Comparison of ENCODE assay signal across 1 fruit fly cellular context in genomic region chr3R:5108034-5108433, dm6.
TF ChIP-seq lines count a peak whose summit lies in the region.

No protein-coding gene starts in this region.

TF ChIP-seq in whole organism, embryonic, 481 proteins besides CTCF, POLR2A, EP300 and RAD21 (continued from another document and continues in another):
- peak; percentile 86 for TF ChIP-seq CG8924 (tag; optimal IDR thresholded peaks at IDR 0.05; lab: Kevin White, UChicago)
- no peak for TF ChIP-seq hb (GFP tag; IDR thresholded peaks at IDR 0.05; lab: Robert Waterston, UW; ENCODE audit: partially characterized antibody)
- TF ChIP-seq CG3281 (GFP tag; optimal IDR thresholded peaks at IDR 0.05; lab: Kevin White, UChicago) = peak; percentile 91
- no peak for TF ChIP-seq Doc3 (GFP tag; IDR thresholded peaks at IDR 0.05; lab: Robert Waterston, UW; ENCODE audit: partially characterized antibody)
- TF ChIP-seq lilli (GFP tag; optimal IDR thresholded peaks at IDR 0.05; lab: Kevin White, UChicago) = peak; percentile 44
- TF ChIP-seq pnt (GFP tag; optimal IDR thresholded peaks at IDR 0.05; lab: Kevin White, UChicago) = peak; percentile 66
- TF ChIP-seq CG8281 (tag; optimal IDR thresholded peaks at IDR 0.05; lab: Kevin White, UChicago) = peak; percentile 82
- no peak for TF ChIP-seq pan (optimal IDR thresholded peaks at IDR 0.05; lab: Kevin White, UChicago)
- no peak for TF ChIP-seq pan (GFP tag; optimal IDR thresholded peaks at IDR 0.05 in 1 of 2, IDR thresholded peaks at IDR 0.05 in 1 of 2)
- TF ChIP-seq nmo (GFP tag; optimal IDR thresholded peaks at IDR 0.05; lab: Kevin White, UChicago) = peak; percentile 64
- peak; percentile 31 for TF ChIP-seq CG31388 (GFP tag; optimal IDR thresholded peaks at IDR 0.05; lab: Kevin White, UChicago)
- TF ChIP-seq p53 (GFP tag; optimal IDR thresholded peaks at IDR 0.05; lab: Kevin White, UChicago) = peak; percentile 85
- TF ChIP-seq CG6254 (GFP tag; optimal IDR thresholded peaks at IDR 0.05; lab: Kevin White, UChicago) = peak; percentile 90
- TF ChIP-seq CG34224 (GFP tag; IDR thresholded peaks at IDR 0.05; lab: Robert Waterston, UW; ENCODE audit: partially characterized antibody) = no peak
- no peak for TF ChIP-seq Gug (GFP tag; IDR thresholded peaks at IDR 0.05; lab: Robert Waterston, UW)
- no peak for TF ChIP-seq sc (optimal IDR thresholded peaks at IDR 0.05; lab: Kevin White, UChicago)
- TF ChIP-seq sc (GFP tag; optimal IDR thresholded peaks at IDR 0.05; lab: Kevin White, UChicago) = peak; percentile 95
- TF ChIP-seq sima (GFP tag; optimal IDR thresholded peaks at IDR 0.05; lab: Kevin White, UChicago) = peak; percentile 55
- peak; percentile 80 for TF ChIP-seq TFAM (GFP tag; optimal IDR thresholded peaks at IDR 0.05; lab: Kevin White, UChicago)
- TF ChIP-seq abd-A (tag; optimal IDR thresholded peaks at IDR 0.05; lab: Kevin White, UChicago) = peak; percentile 35
- TF ChIP-seq MESR4 (GFP tag; optimal IDR thresholded peaks at IDR 0.05; lab: Kevin White, UChicago) = peak; percentile 48
- TF ChIP-seq HmgD (GFP tag; optimal IDR thresholded peaks at IDR 0.05; lab: Kevin White, UChicago) = peak; percentile 20
- peak; percentile 20 for TF ChIP-seq CG9797 (GFP tag; optimal IDR thresholded peaks at IDR 0.05; lab: Kevin White, UChicago)
- no peak for TF ChIP-seq unc-4 (GFP tag; IDR thresholded peaks at IDR 0.05; lab: Robert Waterston, UW; ENCODE audit: partially characterized antibody)
- peak; percentile 84 for TF ChIP-seq CG15514 (GFP tag; optimal IDR thresholded peaks at IDR 0.05; lab: Kevin White, UChicago)
- peak; percentile 71 for TF ChIP-seq CG10462 (GFP tag; optimal IDR thresholded peaks at IDR 0.05; lab: Kevin White, UChicago)
- no peak for TF ChIP-seq br (optimal IDR thresholded peaks at IDR 0.05; lab: Kevin White, UChicago)
- peak; percentile 63 for TF ChIP-seq tx (GFP tag; optimal IDR thresholded peaks at IDR 0.05; lab: Kevin White, UChicago)
- peak; percentile 62 for TF ChIP-seq CG11247 (GFP tag; IDR thresholded peaks at IDR 0.05; lab: Robert Waterston, UW)
- TF ChIP-seq CG14965 (GFP tag; optimal IDR thresholded peaks at IDR 0.05; lab: Kevin White, UChicago; ENCODE audit: borderline replicate concordance) = peak; percentile 79
- TF ChIP-seq amos (GFP tag; IDR thresholded peaks at IDR 0.05; lab: Robert Waterston, UW; ENCODE audit: partially characterized antibody) = no peak
- TF ChIP-seq CG18476 (GFP tag; optimal IDR thresholded peaks at IDR 0.05; lab: Kevin White, UChicago) = peak; percentile 72
- peak; percentile 64; the same call in 1 of the 2 replicates for TF ChIP-seq E2f1 (GFP tag; IDR thresholded peaks at IDR 0.05; lab: Robert Waterston, UW)
- TF ChIP-seq Mad (GFP tag; optimal IDR thresholded peaks at IDR 0.05; lab: Kevin White, UChicago) = peak; percentile 60
- no peak for TF ChIP-seq Lim3 (GFP tag; IDR thresholded peaks at IDR 0.05; lab: Robert Waterston, UW)
- peak; percentile 68 to 70 for TF ChIP-seq Pdp1 (GFP tag; optimal IDR thresholded peaks at IDR 0.05; lab: Kevin White, UChicago)
- TF ChIP-seq CG4820 (GFP tag; optimal IDR thresholded peaks at IDR 0.05; lab: Kevin White, UChicago) = peak; percentile 59
- TF ChIP-seq CG11504 (tag; optimal IDR thresholded peaks at IDR 0.05; lab: Kevin White, UChicago) = peak; percentile 76
- peak; percentile 74 for TF ChIP-seq Oli (tag; optimal IDR thresholded peaks at IDR 0.05; lab: Kevin White, UChicago)
- peak; percentile 85 for TF ChIP-seq CG12219 (GFP tag; optimal IDR thresholded peaks at IDR 0.05; lab: Kevin White, UChicago)
- TF ChIP-seq CG30403 (GFP tag; optimal IDR thresholded peaks at IDR 0.05; lab: Kevin White, UChicago) = peak; percentile 58
- TF ChIP-seq esg (GFP tag; conservative IDR thresholded peaks at IDR 0.05; lab: Robert Waterston, UW) = no peak
- peak in 1 of 2 experiments; percentile 94 for TF ChIP-seq bsh (GFP tag; optimal IDR thresholded peaks at IDR 0.05; lab: Kevin White, UChicago)
- peak; percentile 79 for TF ChIP-seq CG11695 (GFP tag; IDR thresholded peaks at IDR 0.05; lab: Robert Waterston, UW)
- peak; percentile 77 for TF ChIP-seq gce (GFP tag; IDR thresholded peaks at IDR 0.05; lab: Robert Waterston, UW)
- TF ChIP-seq Abd-B (GFP tag; optimal IDR thresholded peaks at IDR 0.05; lab: Kevin White, UChicago) = no peak
- 0 out of 3 replicates have a peak, but pooled peaks have one; percentile 45 for TF ChIP-seq z (GFP tag; IDR thresholded peaks at IDR 0.05; lab: Robert Waterston, UW)
- peak; percentile 89 for TF ChIP-seq schlank (tag; optimal IDR thresholded peaks at IDR 0.05; lab: Kevin White, UChicago)
- peak in 1 of 2 experiments; percentile 39 for TF ChIP-seq Hr78 (GFP tag; optimal IDR thresholded peaks at IDR 0.05; lab: Kevin White, UChicago)
- TF ChIP-seq CG2889 (GFP tag; IDR thresholded peaks at IDR 0.05; lab: Robert Waterston, UW) = no peak
- peak; percentile 75 for TF ChIP-seq cwo (GFP tag; optimal IDR thresholded peaks at IDR 0.05; lab: Kevin White, UChicago)
- peak; percentile 70 for TF ChIP-seq CG10267 (tag; optimal IDR thresholded peaks at IDR 0.05; lab: Kevin White, UChicago)
- peak; percentile 70; the same call in 2 of the 3 replicates for TF ChIP-seq CG11456 (GFP tag; IDR thresholded peaks at IDR 0.05; lab: Robert Waterston, UW)
- TF ChIP-seq CG12236 (GFP tag; optimal IDR thresholded peaks at IDR 0.05; lab: Kevin White, UChicago) = peak; percentile 95
- TF ChIP-seq pros (GFP tag; optimal IDR thresholded peaks at IDR 0.05; lab: Kevin White, UChicago) = peak; percentile 5
- TF ChIP-seq zen2 (GFP tag; IDR thresholded peaks at IDR 0.05; lab: Robert Waterston, UW; ENCODE audit: partially characterized antibody) = no peak
- peak; percentile 36 for TF ChIP-seq dm (GFP tag; optimal IDR thresholded peaks at IDR 0.05; lab: Kevin White, UChicago)
- TF ChIP-seq en (GFP tag; optimal IDR thresholded peaks at IDR 0.05; lab: Kevin White, UChicago) = peak; percentile 81
- peak; percentile 89 for TF ChIP-seq CG12744 (GFP tag; optimal IDR thresholded peaks at IDR 0.05; lab: Kevin White, UChicago)
- TF ChIP-seq ap (GFP tag; IDR thresholded peaks at IDR 0.05; lab: Robert Waterston, UW) = no peak
- no peak; the same call in 1 of the 2 replicates for TF ChIP-seq Ada2b (GFP tag; IDR thresholded peaks at IDR 0.05; lab: Robert Waterston, UW)
- TF ChIP-seq CG10321 (GFP tag; IDR thresholded peaks at IDR 0.05; lab: Robert Waterston, UW) = peak; percentile 51; the same call in 1 of the 2 replicates
- no peak for TF ChIP-seq CG31224 (GFP tag; IDR thresholded peaks at IDR 0.05; lab: Robert Waterston, UW)
- no peak for TF ChIP-seq Oaz (GFP tag; IDR thresholded peaks at IDR 0.05; lab: Robert Waterston, UW)
- TF ChIP-seq Scr (GFP tag; IDR thresholded peaks at IDR 0.05; lab: Robert Waterston, UW; ENCODE audit: partially characterized antibody) = no peak
- peak; percentile 91 for TF ChIP-seq MTF-1 (GFP tag; optimal IDR thresholded peaks at IDR 0.05; lab: Kevin White, UChicago; ENCODE audit: borderline replicate concordance)
- peak; percentile 92 for TF ChIP-seq mirr (GFP tag; optimal IDR thresholded peaks at IDR 0.05; lab: Kevin White, UChicago)
- 0 out of 2 replicates have a peak, but pooled peaks have one; percentile 22 for TF ChIP-seq CG7372 (GFP tag; IDR thresholded peaks at IDR 0.05; lab: Robert Waterston, UW)
- peak; percentile 91 for TF ChIP-seq gsb-n (tag; optimal IDR thresholded peaks at IDR 0.05; lab: Kevin White, UChicago)
- TF ChIP-seq CG6175 (GFP tag; IDR thresholded peaks at IDR 0.05; lab: Robert Waterston, UW) = peak; percentile 59; the same call in 1 of the 3 replicates
- peak; percentile 50 for TF ChIP-seq CG16815 (GFP tag; optimal IDR thresholded peaks at IDR 0.05; lab: Kevin White, UChicago)
- peak; percentile 81 for TF ChIP-seq bcd (GFP tag; optimal IDR thresholded peaks at IDR 0.05; lab: Kevin White, UChicago)
- peak; percentile 91 for TF ChIP-seq CG1233 (GFP tag; optimal IDR thresholded peaks at IDR 0.05; lab: Kevin White, UChicago)
- TF ChIP-seq tin (GFP tag; optimal IDR thresholded peaks at IDR 0.05; lab: Kevin White, UChicago) = peak; percentile 14
- no peak for TF ChIP-seq lov (optimal IDR thresholded peaks at IDR 0.05; lab: Kevin White, UChicago)
- peak; percentile 88; the same call in 2 of the 3 replicates for TF ChIP-seq lov (GFP tag; IDR thresholded peaks at IDR 0.05; lab: Robert Waterston, UW)
- peak; percentile 91 for TF ChIP-seq YL-1 (GFP tag; optimal IDR thresholded peaks at IDR 0.05; lab: Kevin White, UChicago)
- no peak for TF ChIP-seq wor (GFP tag; IDR thresholded peaks at IDR 0.05; lab: Robert Waterston, UW)
- peak; percentile 93 for TF ChIP-seq caup (GFP tag; optimal IDR thresholded peaks at IDR 0.05; lab: Kevin White, UChicago; ENCODE audit: severe bottlenecking)
- TF ChIP-seq gro (GFP tag; optimal IDR thresholded peaks at IDR 0.05; lab: Kevin White, UChicago) = peak; percentile 92
- peak; percentile 61 for TF ChIP-seq CG4424 (GFP tag; optimal IDR thresholded peaks at IDR 0.05; lab: Kevin White, UChicago)
- TF ChIP-seq Lpt (GFP tag; optimal IDR thresholded peaks at IDR 0.05; lab: Kevin White, UChicago) = no peak
- TF ChIP-seq dmrt99B (tag; optimal IDR thresholded peaks at IDR 0.05; lab: Kevin White, UChicago) = peak; percentile 79
- TF ChIP-seq CG42726 (GFP tag; IDR thresholded peaks at IDR 0.05; lab: Robert Waterston, UW; ENCODE audit: partially characterized antibody) = no peak
- TF ChIP-seq prd (optimal IDR thresholded peaks at IDR 0.05; lab: Kevin White, UChicago) = no peak
- TF ChIP-seq prd (GFP tag; IDR thresholded peaks at IDR 0.05; lab: Robert Waterston, UW) = peak; percentile 9; the same call in 1 of the 3 replicates
- no peak for TF ChIP-seq cad (GFP tag; optimal IDR thresholded peaks at IDR 0.05; lab: Kevin White, UChicago)
- peak; percentile 81 for TF ChIP-seq twi (tag; optimal IDR thresholded peaks at IDR 0.05; lab: Kevin White, UChicago)
- peak; percentile 85 for TF ChIP-seq B-H2 (GFP tag; optimal IDR thresholded peaks at IDR 0.05; lab: Kevin White, UChicago)
- TF ChIP-seq Fer3 (tag; optimal IDR thresholded peaks at IDR 0.05; lab: Kevin White, UChicago) = peak; percentile 87
- peak; percentile 86 for TF ChIP-seq CG13624 (GFP tag; optimal IDR thresholded peaks at IDR 0.05; lab: Kevin White, UChicago)
- TF ChIP-seq Dip2 (GFP tag; IDR thresholded peaks at IDR 0.05; lab: Robert Waterston, UW) = no peak
- TF ChIP-seq Eip74EF (GFP tag; optimal IDR thresholded peaks at IDR 0.05; lab: Kevin White, UChicago) = peak in 1 of 2 experiments; percentile 82
- TF ChIP-seq cato (GFP tag; optimal IDR thresholded peaks at IDR 0.05; lab: Kevin White, UChicago; ENCODE audit: borderline replicate concordance) = peak; percentile 56
- TF ChIP-seq Bdp1 (GFP tag; optimal IDR thresholded peaks at IDR 0.05; lab: Kevin White, UChicago) = peak; percentile 81
- peak; percentile 89 for TF ChIP-seq fd3F (GFP tag; optimal IDR thresholded peaks at IDR 0.05; lab: Kevin White, UChicago)
- peak; percentile 60 for TF ChIP-seq tio (GFP tag; optimal IDR thresholded peaks at IDR 0.05; lab: Kevin White, UChicago)
- peak; percentile 88 for TF ChIP-seq org-1 (GFP tag; optimal IDR thresholded peaks at IDR 0.05; lab: Kevin White, UChicago)
- peak; percentile 75 for TF ChIP-seq maf-S (GFP tag; optimal IDR thresholded peaks at IDR 0.05; lab: Kevin White, UChicago)
- TF ChIP-seq CG1024 (GFP tag; IDR thresholded peaks at IDR 0.05; lab: Robert Waterston, UW) = peak; percentile 36; the same call in 1 of the 2 replicates
- TF ChIP-seq CG3847 (GFP tag; IDR thresholded peaks at IDR 0.05; lab: Robert Waterston, UW) = peak; percentile 53
- TF ChIP-seq CG1647 (GFP tag; optimal IDR thresholded peaks at IDR 0.05; lab: Kevin White, UChicago) = peak; percentile 83
- peak; percentile 80 for TF ChIP-seq zen (tag; optimal IDR thresholded peaks at IDR 0.05; lab: Kevin White, UChicago)
- TF ChIP-seq H15 (GFP tag; IDR thresholded peaks at IDR 0.05; lab: Robert Waterston, UW) = 0 out of 3 replicates have a peak, but pooled peaks have one; percentile 32
- peak; percentile 72 for TF ChIP-seq repo (GFP tag; optimal IDR thresholded peaks at IDR 0.05; lab: Kevin White, UChicago)
- no peak for TF ChIP-seq sisA (GFP tag; IDR thresholded peaks at IDR 0.05; lab: Robert Waterston, UW)
- peak; percentile 70 for TF ChIP-seq tap (tag; optimal IDR thresholded peaks at IDR 0.05; lab: Kevin White, UChicago)
- TF ChIP-seq Nf-YB (GFP tag; optimal IDR thresholded peaks at IDR 0.05; lab: Kevin White, UChicago) = peak; percentile 79
- TF ChIP-seq Mes4 (GFP tag; optimal IDR thresholded peaks at IDR 0.05; lab: Kevin White, UChicago) = peak; percentile 90
- peak in 1 of 3 experiments; percentile 83 for TF ChIP-seq Stat92E (GFP tag; optimal IDR thresholded peaks at IDR 0.05; lab: Kevin White, UChicago)
- peak; percentile 80 for TF ChIP-seq run (tag; optimal IDR thresholded peaks at IDR 0.05; lab: Kevin White, UChicago)
- peak; percentile 56 for TF ChIP-seq pum (GFP tag; optimal IDR thresholded peaks at IDR 0.05; lab: Kevin White, UChicago)
- no peak for TF ChIP-seq sna (GFP tag; IDR thresholded peaks at IDR 0.05; lab: Robert Waterston, UW; ENCODE audit: partially characterized antibody)
- TF ChIP-seq HLHmδ (GFP tag; optimal IDR thresholded peaks at IDR 0.05; lab: Kevin White, UChicago) = peak; percentile 48
- peak; percentile 82 for TF ChIP-seq CG31365 (tag; optimal IDR thresholded peaks at IDR 0.05; lab: Kevin White, UChicago)
- peak; percentile 74 for TF ChIP-seq CG3163 (GFP tag; optimal IDR thresholded peaks at IDR 0.05; lab: Kevin White, UChicago)
- no peak for TF ChIP-seq CG7963 (GFP tag; IDR thresholded peaks at IDR 0.05; lab: Robert Waterston, UW; ENCODE audit: partially characterized antibody)
- TF ChIP-seq Fer1 (GFP tag; optimal IDR thresholded peaks at IDR 0.05; lab: Kevin White, UChicago) = peak; percentile 92
- peak; percentile 18 for TF ChIP-seq CG17802 (tag; optimal IDR thresholded peaks at IDR 0.05; lab: Kevin White, UChicago)
- peak; percentile 67; the same call in 1 of the 2 replicates for TF ChIP-seq rib (GFP tag; IDR thresholded peaks at IDR 0.05; lab: Robert Waterston, UW)
- TF ChIP-seq ken (GFP tag; IDR thresholded peaks at IDR 0.05; lab: Robert Waterston, UW) = 0 out of 3 replicates have a peak, but pooled peaks have one; percentile 41
- peak; percentile 65; the same call in 1 of the 2 replicates for TF ChIP-seq CG32767 (GFP tag; IDR thresholded peaks at IDR 0.05; lab: Robert Waterston, UW)
- TF ChIP-seq fd102C (GFP tag; optimal IDR thresholded peaks at IDR 0.05; lab: Kevin White, UChicago) = peak; percentile 82
- TF ChIP-seq Lhr (GFP tag; optimal IDR thresholded peaks at IDR 0.05; lab: Kevin White, UChicago) = peak; percentile 92
- peak; percentile 69 for TF ChIP-seq CG1602 (GFP tag; optimal IDR thresholded peaks at IDR 0.05; lab: Kevin White, UChicago)
- peak; percentile 67 for TF ChIP-seq Optix (GFP tag; IDR thresholded peaks at IDR 0.05; lab: Robert Waterston, UW)
- no peak for TF ChIP-seq Adf1 (GFP tag; IDR thresholded peaks at IDR 0.05; lab: Robert Waterston, UW)
